Worm (Caenorhabditis elegans) whole organism, mixed stage, embryonic: Measurements from ENCODE around the gene B0198.3.

Experiments
- M03D4.4 ChIP-seq: sonication (generic microtip); optimal IDR thresholded peaks from 2 replicates; lab custom pipeline; 2017; ENCODE audit warnings: mild to moderate bottlenecking, missing genetic modification characterization, missing compliant biosample characterization
- bed-3 ChIP-seq: fragments of 200-800 bp; sonication (Bioruptor generic); optimal IDR thresholded peaks from 3 replicates; lab custom pipeline; 2018; ENCODE audit warnings: mild to moderate bottlenecking, missing genetic modification characterization, moderate library complexity, missing compliant biosample characterization
- blmp-1 ChIP-seq: fragments of 150-350 bp; optimal IDR thresholded peaks from 2 replicates; lab custom pipeline; 2014; ENCODE audit warnings: missing biosample characterization, missing genetic modification characterization
- ceh-39 ChIP-seq: fragments of 150-350 bp; optimal IDR thresholded peaks from 2 replicates; lab custom pipeline; 2014; ENCODE audit warnings: missing biosample characterization, missing genetic modification characterization
- ceh-43 ChIP-seq: fragments of 200-800 bp; sonication (Bioruptor generic); optimal IDR thresholded peaks from 2 replicates; lab custom pipeline; 2018; ENCODE audit warnings: mild to moderate bottlenecking, missing genetic modification characterization, moderate library complexity, missing compliant biosample characterization
- ceh-83 ChIP-seq: fragments of 200-800 bp; sonication (Bioruptor generic); optimal IDR thresholded peaks from 2 replicates; lab custom pipeline; 2018; ENCODE audit warnings: mild to moderate bottlenecking, missing genetic modification characterization, missing compliant biosample characterization
- ces-1 ChIP-seq: fragments of 150-350 bp; optimal IDR thresholded peaks from 2 replicates; lab custom pipeline; 2014; ENCODE audit warnings: missing biosample characterization, missing genetic modification reagents, missing genetic modification characterization
- cnd-1 ChIP-seq: fragments of 200-800 bp; sonication (Bioruptor generic); optimal IDR thresholded peaks from 2 replicates; lab custom pipeline; 2018; ENCODE audit warnings: mild to moderate bottlenecking, missing genetic modification characterization, missing compliant biosample characterization
- drap-1 ChIP-seq: fragments of 200-800 bp; sonication (Bioruptor generic); optimal IDR thresholded peaks from 3 replicates; lab custom pipeline; 2018; ENCODE audit warnings: mild to moderate bottlenecking, missing genetic modification characterization, missing compliant biosample characterization
- elt-1 ChIP-seq: sonication (generic microtip); optimal IDR thresholded peaks from 2 replicates; lab custom pipeline; 2017; ENCODE audit warnings: missing genetic modification characterization, mild to moderate bottlenecking, missing compliant biosample characterization, antibody characterized with exemption, moderate library complexity, borderline replicate concordance; ENCODE audit not compliant: insufficient read depth
- elt-3 ChIP-seq: fragments of 150-350 bp; optimal IDR thresholded peaks from 2 replicates; lab custom pipeline; 2014; ENCODE audit warnings: missing biosample characterization, missing genetic modification characterization
- flh-1 ChIP-seq: fragments of 200-800 bp; sonication (Bioruptor generic); optimal IDR thresholded peaks from 2 replicates; lab custom pipeline; 2018; ENCODE audit warnings: mild to moderate bottlenecking, missing genetic modification characterization, moderate library complexity, missing compliant biosample characterization
- ham-2 ChIP-seq: fragments of 200-800 bp; sonication (Bioruptor generic); optimal IDR thresholded peaks from 2 replicates; lab custom pipeline; 2018; ENCODE audit warnings: mild to moderate bottlenecking, missing genetic modification characterization, missing compliant biosample characterization
- hlh-1 ChIP-seq: fragments of 150-350 bp; optimal IDR thresholded peaks from 2 replicates; lab custom pipeline; 2014; ENCODE audit warnings: missing biosample characterization, missing genetic modification reagents, missing genetic modification characterization
- lin-13 ChIP-seq: fragments of 150-350 bp; optimal IDR thresholded peaks from 2 replicates; lab custom pipeline; 2014; ENCODE audit warnings: missing biosample characterization, missing genetic modification characterization
- lin-32 ChIP-seq: fragments of 200-800 bp; sonication (Bioruptor generic); optimal IDR thresholded peaks from 2 replicates; lab custom pipeline; 2018; ENCODE audit warnings: mild to moderate bottlenecking, missing genetic modification characterization, missing compliant biosample characterization
- lsy-2 ChIP-seq: fragments of 150-350 bp; optimal IDR thresholded peaks from 2 replicates; lab custom pipeline; 2014; ENCODE audit warnings: missing biosample characterization, missing genetic modification characterization
- mab-5 ChIP-seq: fragments of 150-350 bp; optimal IDR thresholded peaks from 2 replicates; lab custom pipeline; 2014; ENCODE audit warnings: missing biosample characterization, missing genetic modification characterization
- mep-1 ChIP-seq: fragments of 150-350 bp; optimal IDR thresholded peaks from 2 replicates; lab custom pipeline; 2017; ENCODE audit warnings: missing biosample characterization, missing genetic modification reagents, missing genetic modification characterization, inconsistent platforms
- mls-2 ChIP-seq: sonication (generic microtip); optimal IDR thresholded peaks from 2 replicates; lab custom pipeline; 2016; ENCODE audit warnings: mild to moderate bottlenecking, missing genetic modification characterization, moderate library complexity, missing compliant biosample characterization
- nhr-12 ChIP-seq: fragments of 150-350 bp; optimal IDR thresholded peaks from 2 replicates; lab custom pipeline; 2014; ENCODE audit warnings: missing biosample characterization, missing genetic modification characterization
- nhr-2 ChIP-seq: fragments of 150-350 bp; optimal IDR thresholded peaks from 2 replicates; lab custom pipeline; 2014; ENCODE audit warnings: missing biosample characterization, missing genetic modification characterization
- nhr-237 ChIP-seq: fragments of 150-350 bp; optimal IDR thresholded peaks from 2 replicates; lab custom pipeline; 2014; ENCODE audit warnings: missing biosample characterization, missing genetic modification characterization
- nhr-28 ChIP-seq: fragments of 150-350 bp; optimal IDR thresholded peaks from 2 replicates; lab custom pipeline; 2014; ENCODE audit warnings: missing biosample characterization, missing genetic modification characterization
- nhr-76 ChIP-seq: sonication (generic microtip); optimal IDR thresholded peaks from 2 replicates; lab custom pipeline; 2017; ENCODE audit warnings: missing biosample characterization, missing genetic modification characterization
- pha-4 ChIP-seq: fragments of 150-350 bp; optimal IDR thresholded peaks from 2 replicates; lab custom pipeline; 2018; ENCODE audit warnings: missing biosample characterization, missing genetic modification reagents, missing genetic modification characterization
- sem-2 ChIP-seq: fragments of 200-800 bp; sonication (Bioruptor generic); optimal IDR thresholded peaks from 2 replicates; lab custom pipeline; 2018; ENCODE audit warnings: mild to moderate bottlenecking, missing genetic modification characterization, missing compliant biosample characterization
- snpc-4 ChIP-seq: fragments of 150-350 bp; optimal IDR thresholded peaks from 2 replicates; lab custom pipeline; 2014; ENCODE audit warnings: missing biosample characterization, missing genetic modification characterization
- sptf-1 ChIP-seq: sonication (generic microtip); optimal IDR thresholded peaks from 2 replicates; lab custom pipeline; 2017; ENCODE audit warnings: mild to moderate bottlenecking, missing genetic modification characterization, moderate library complexity, missing compliant biosample characterization
- tbx-8 ChIP-seq: fragments of 200-800 bp; sonication (Bioruptor generic); optimal IDR thresholded peaks from 2 replicates; lab custom pipeline; 2018; ENCODE audit warnings: mild to moderate bottlenecking, missing genetic modification characterization, moderate library complexity, missing compliant biosample characterization
- unc-120 ChIP-seq: sonication (generic microtip); optimal IDR thresholded peaks from 2 replicates; lab custom pipeline; 2017; ENCODE audit warnings: missing genetic modification characterization, missing compliant biosample characterization; ENCODE audit not compliant: poor library complexity, severe bottlenecking
- unc-39 ChIP-seq: fragments of 150-350 bp; optimal IDR thresholded peaks from 2 replicates; lab custom pipeline; 2014; ENCODE audit warnings: missing biosample characterization, missing genetic modification characterization
- unc-62 ChIP-seq: fragments of 150-350 bp; optimal IDR thresholded peaks from 2 replicates; lab custom pipeline; 2014; ENCODE audit warnings: missing biosample characterization, missing genetic modification reagents, missing genetic modification characterization
- zip-8 ChIP-seq: fragments of 150-350 bp; optimal IDR thresholded peaks from 2 replicates; lab custom pipeline; 2014; ENCODE audit warnings: missing biosample characterization, missing genetic modification characterization
- ztf-11 ChIP-seq: fragments of 150-350 bp; optimal IDR thresholded peaks from 2 replicates; lab custom pipeline; 2014; ENCODE audit warnings: missing biosample characterization, missing genetic modification characterization

Gene B0198.3

DNA sequence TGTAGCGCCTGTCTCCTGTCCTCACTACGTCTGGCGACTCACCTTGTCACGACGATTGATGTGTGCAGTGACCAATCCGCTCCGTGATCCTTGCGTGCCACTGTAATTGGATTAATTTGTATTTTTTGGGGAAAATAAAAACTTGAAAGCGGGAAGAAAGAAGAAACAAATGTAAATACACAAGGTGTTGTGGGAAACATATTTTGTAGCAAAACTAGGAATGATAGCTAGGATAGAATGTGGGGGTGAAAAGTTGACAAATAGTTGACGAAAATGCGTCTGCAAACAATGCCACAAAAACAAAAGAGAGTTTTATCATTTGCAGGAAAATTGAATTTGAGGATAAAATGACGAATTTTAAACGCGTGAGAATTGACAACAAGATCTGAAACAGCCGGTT lies at the start of gene B0198.3:
TSS of gene B0198.3 (minus strand) at position 101 of the 400 bp plus-strand sequence.
- TF ChIP-seq elt-3 (tag; lab: Kevin White, UChicago) (no peak), mep-1 (tag; lab: Kevin White, UChicago) (no peak), unc-120 (tag; lab: Kevin White, UChicago) (no peak), ceh-39 (tag; lab: Kevin White, UChicago) (no peak), lsy-2 (tag; lab: Kevin White, UChicago) (no peak)

DNA sequence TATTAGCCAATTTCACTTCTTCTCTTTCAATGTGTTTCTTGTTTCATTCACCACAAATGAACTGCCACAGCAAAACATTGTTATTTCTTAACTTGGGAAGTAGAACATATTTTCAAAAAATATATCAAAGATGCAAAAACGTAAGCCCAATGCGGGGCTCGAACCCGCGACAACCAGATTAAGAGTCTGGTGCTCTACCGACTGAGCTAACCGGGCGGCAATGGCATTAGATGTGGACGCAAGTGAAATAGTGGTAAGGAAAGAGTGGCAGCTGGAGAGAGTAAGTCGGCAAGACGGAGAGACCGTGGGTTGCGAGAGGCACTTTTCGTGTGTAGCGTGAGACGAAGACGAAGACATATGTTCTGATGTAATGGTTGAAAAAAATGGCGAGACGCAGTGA lies 49.1 kb upstream of the B0198.3 start:
- TF ChIP-seq nhr-28 (tag; lab: Kevin White, UChicago), result peak; percentile 75
- TF ChIP-seq lin-32 (GFP tag; lab: Kevin White, UChicago), result peak; percentile 96
- peak; percentile 97 for TF ChIP-seq ham-2 (GFP tag; lab: Kevin White, UChicago)
- TF ChIP-seq nhr-237 (tag; lab: Kevin White, UChicago), result peak; percentile 60
- peak; percentile 3 for TF ChIP-seq elt-3 (tag; lab: Kevin White, UChicago)
- TF ChIP-seq ztf-11 (tag; lab: Kevin White, UChicago), result peak; percentile 83
- no peak for TF ChIP-seq mls-2 (tag; lab: Kevin White, UChicago)
- TF ChIP-seq unc-120 (tag; lab: Kevin White, UChicago), result peak; percentile 98
- no peak for TF ChIP-seq mab-5 (tag; lab: Kevin White, UChicago)
- peak; percentile 94 for TF ChIP-seq ceh-43
- no peak for TF ChIP-seq ceh-39 (tag; lab: Kevin White, UChicago)
- TF ChIP-seq unc-62 (GFP tag; lab: Kevin White, UChicago), result peak; percentile 71
- no peak for TF ChIP-seq blmp-1 (tag; lab: Kevin White, UChicago)
- peak; percentile 42 for TF ChIP-seq lin-13 (tag; lab: Kevin White, UChicago)
- TF ChIP-seq ceh-83 (GFP tag; lab: Kevin White, UChicago), result peak; percentile 98
- peak; percentile 96 for TF ChIP-seq M03D4.4 (tag; lab: Kevin White, UChicago)
- peak; percentile 79 for TF ChIP-seq pha-4 (tag; lab: Kevin White, UChicago)
- TF ChIP-seq elt-1, result no peak
- peak; percentile 93 for TF ChIP-seq tbx-8 (GFP tag; lab: Kevin White, UChicago)
- TF ChIP-seq bed-3 (GFP tag; lab: Kevin White, UChicago), result peak; percentile 92
- TF ChIP-seq sptf-1, result peak; percentile 98
- no peak for TF ChIP-seq nhr-2 (tag; lab: Kevin White, UChicago)
- peak; percentile 91 for TF ChIP-seq flh-1 (GFP tag; lab: Kevin White, UChicago)
- peak; percentile 95 for TF ChIP-seq sem-2
- TF ChIP-seq zip-8, result no peak
- TF ChIP-seq mep-1 (tag; lab: Kevin White, UChicago), result peak; percentile 81
- TF ChIP-seq ces-1 (GFP tag; lab: Kevin White, UChicago), result peak; percentile 94
- peak; percentile 98 for TF ChIP-seq drap-1 (GFP tag; lab: Kevin White, UChicago)
- peak; percentile 62 for TF ChIP-seq hlh-1 (tag; lab: Kevin White, UChicago)
- peak; percentile 70 for TF ChIP-seq nhr-12 (tag; lab: Kevin White, UChicago)
- TF ChIP-seq snpc-4 (tag; lab: Kevin White, UChicago), result no peak
- TF ChIP-seq nhr-76 (tag; lab: Kevin White, UChicago), result peak; percentile 77
- peak; percentile 46 for TF ChIP-seq unc-39
- peak; percentile 98 for TF ChIP-seq cnd-1 (tag; lab: Kevin White, UChicago)
- peak; percentile 31 for TF ChIP-seq lsy-2 (tag; lab: Kevin White, UChicago)

DNA sequence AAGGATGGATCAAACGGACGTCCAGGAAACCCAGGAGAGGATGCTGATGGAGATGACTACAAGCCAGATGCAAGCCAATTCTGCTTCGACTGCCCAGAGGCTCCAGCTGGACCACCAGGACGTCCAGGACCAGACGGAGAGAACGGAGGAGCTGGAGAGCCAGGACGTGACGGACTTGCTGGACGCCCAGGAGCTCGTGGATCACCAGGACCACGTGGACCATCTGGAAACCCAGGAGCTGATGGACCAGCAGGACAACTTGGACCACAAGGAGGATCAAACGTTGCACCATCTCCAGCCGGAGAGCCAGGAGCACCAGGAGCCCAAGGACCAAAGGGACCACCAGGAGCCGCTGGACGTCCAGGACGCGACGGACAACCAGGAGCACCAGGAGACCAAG lies 48.6 kb upstream of the B0198.3 start:
- no peak for TF ChIP-seq ceh-83 (GFP tag; lab: Kevin White, UChicago)
- TF ChIP-seq mep-1 (tag; lab: Kevin White, UChicago), result no peak
- no peak for TF ChIP-seq sem-2
- no peak for TF ChIP-seq lin-13 (tag; lab: Kevin White, UChicago)
- no peak for TF ChIP-seq unc-120 (tag; lab: Kevin White, UChicago)
- TF ChIP-seq bed-3 (GFP tag; lab: Kevin White, UChicago), result no peak
- no peak for TF ChIP-seq elt-3 (tag; lab: Kevin White, UChicago)
- no peak for TF ChIP-seq blmp-1 (tag; lab: Kevin White, UChicago)
- TF ChIP-seq mls-2 (tag; lab: Kevin White, UChicago), result no peak
- no peak for TF ChIP-seq tbx-8 (GFP tag; lab: Kevin White, UChicago)
- no peak for TF ChIP-seq ceh-43
- no peak for TF ChIP-seq M03D4.4 (tag; lab: Kevin White, UChicago)
- TF ChIP-seq unc-62 (GFP tag; lab: Kevin White, UChicago), result no peak
- TF ChIP-seq lin-32 (GFP tag; lab: Kevin White, UChicago), result no peak
- TF ChIP-seq ces-1 (GFP tag; lab: Kevin White, UChicago), result no peak
- TF ChIP-seq nhr-237 (tag; lab: Kevin White, UChicago), result no peak
- no peak for TF ChIP-seq ceh-39 (tag; lab: Kevin White, UChicago)
- TF ChIP-seq flh-1 (GFP tag; lab: Kevin White, UChicago), result no peak
- no peak for TF ChIP-seq nhr-28 (tag; lab: Kevin White, UChicago)
- no peak for TF ChIP-seq drap-1 (GFP tag; lab: Kevin White, UChicago)
